Worm (Caenorhabditis elegans) whole organism, young adult: Measurements from ENCODE around the gene cyp-32B1.

ENCODE experiments used
- B0019.2 ChIP-seq: fragments of 200-800 bp; sonication (Bioruptor generic); conservative IDR thresholded peaks from 2 replicates; pipeline ENCODE4 v1.3.6; 2022; ENCODE audit warnings: missing genetic modification reagents, missing genetic modification characterization, missing compliant biosample characterization
- C06A6.2 ChIP-seq: fragments of 200-800 bp; sonication (Bioruptor generic); conservative IDR thresholded peaks from 2 replicates; pipeline ENCODE4 v1.3.6; 2022; ENCODE audit warnings: missing genetic modification characterization, missing compliant biosample characterization
- F23B12.7 ChIP-seq: sonication (generic microtip); optimal IDR thresholded peaks from 2 replicates; lab custom pipeline; 2017; ENCODE audit warnings: missing genetic modification characterization, mild to moderate bottlenecking, missing compliant biosample characterization, antibody characterized with exemption, moderate library complexity; ENCODE audit not compliant: insufficient read depth
- F39B2.1 ChIP-seq: fragments of 200-800 bp; sonication (Bioruptor generic); IDR thresholded peaks from 2 replicates; pipeline ENCODE4 v1.3.6; 2022; ENCODE audit warnings: missing genetic modification reagents, missing genetic modification characterization, missing compliant biosample characterization
- F55B11.4 ChIP-seq: sonication (generic microtip); optimal IDR thresholded peaks from 2 replicates; lab custom pipeline; 2016; ENCODE audit warnings: missing compliant biosample characterization, missing genetic modification characterization, borderline replicate concordance; ENCODE audit not compliant: insufficient read depth
- Y56A3A.18 ChIP-seq: fragments of 200-800 bp; sonication (Bioruptor generic); IDR thresholded peaks from 2 replicates; pipeline ENCODE4 v1.3.6; 2022; ENCODE audit warnings: missing genetic modification reagents, missing genetic modification characterization, missing compliant biosample characterization
- Y79H2A.3 ChIP-seq: fragments of 200-800 bp; sonication (Bioruptor generic); conservative IDR thresholded peaks from 2 replicates; pipeline ENCODE4 v1.3.6; 2022; ENCODE audit warnings: missing genetic modification reagents, missing genetic modification characterization, missing compliant biosample characterization
- aptf-3 ChIP-seq: fragments of 200-800 bp; sonication (Bioruptor generic); IDR thresholded peaks from 2 replicates; pipeline ENCODE4 v1.3.6; 2022; ENCODE audit warnings: missing genetic modification characterization, missing compliant biosample characterization
- atf-7 ChIP-seq: sonication (generic microtip); optimal IDR thresholded peaks from 2 replicates; lab custom pipeline; 2017; ENCODE audit warnings: mild to moderate bottlenecking, missing genetic modification characterization, missing compliant biosample characterization
- attf-5 ChIP-seq: fragments of 200-800 bp; sonication (Bioruptor generic); optimal IDR thresholded peaks from 2 replicates; lab custom pipeline; 2018; ENCODE audit warnings: mild to moderate bottlenecking, missing genetic modification characterization, missing compliant biosample characterization
- bed-1 ChIP-seq: fragments of 200-800 bp; sonication (Bioruptor generic); IDR thresholded peaks from 2 replicates; pipeline ENCODE4 v1.3.6; 2022; ENCODE audit warnings: missing genetic modification reagents, missing genetic modification characterization, missing compliant biosample characterization
- bed-2 ChIP-seq: fragments of 200-800 bp; sonication (Bioruptor generic); IDR thresholded peaks from 2 replicates; pipeline ENCODE4 v1.3.6; 2022; ENCODE audit warnings: missing genetic modification reagents, missing genetic modification characterization, missing compliant biosample characterization
- cebp-1 ChIP-seq, 2 experiments: fragments of 200-800 bp in 1 of 2; sonication (Bioruptor generic) in 1 of 2; sonication (generic microtip) in 1 of 2; IDR thresholded peaks in 1 of 2; optimal IDR thresholded peaks in 1 of 2; 2 replicates each; pipeline versions ENCODE4 v1.3.6 to Lab custom; 2017 to 2022; ENCODE audit warnings: missing compliant biosample characterization in 2 of 2, missing genetic modification characterization in 2 of 2, mild to moderate bottlenecking in 1 of 2, missing genetic modification reagents in 1 of 2, moderate library complexity in 1 of 2
- ceh-100 ChIP-seq: fragments of 200-800 bp; sonication (Bioruptor generic); IDR thresholded peaks from 2 replicates; pipeline ENCODE4 v1.3.6; 2022; ENCODE audit warnings: missing genetic modification reagents, missing genetic modification characterization, missing compliant biosample characterization
- ceh-27 ChIP-seq: fragments of 200-800 bp; sonication (Bioruptor generic); optimal IDR thresholded peaks from 2 replicates; lab custom pipeline; 2018; ENCODE audit warnings: mild to moderate bottlenecking, missing genetic modification characterization, moderate library complexity, missing compliant biosample characterization
- ceh-58 ChIP-seq: fragments of 200-800 bp; sonication (Bioruptor generic); IDR thresholded peaks from 2 replicates; pipeline ENCODE4 v1.3.6; 2022; ENCODE audit warnings: missing genetic modification characterization, missing compliant biosample characterization
- die-1 ChIP-seq: sonication (generic microtip); optimal IDR thresholded peaks from 2 replicates; lab custom pipeline; 2016; ENCODE audit warnings: missing genotype, mild to moderate bottlenecking, missing genetic modification characterization, missing compliant biosample characterization
- dox-1 ChIP-seq: fragments of 200-800 bp; sonication (Bioruptor generic); IDR thresholded peaks from 2 replicates; pipeline ENCODE4 v1.3.6; 2022; ENCODE audit warnings: missing genetic modification reagents, missing genetic modification characterization, missing compliant biosample characterization
- dpff-1 ChIP-seq: sonication (generic microtip); optimal IDR thresholded peaks from 2 replicates; lab custom pipeline; 2017; ENCODE audit warnings: mild to moderate bottlenecking, missing genetic modification characterization, missing compliant biosample characterization
- dpl-1 ChIP-seq: fragments of 150-350 bp; optimal IDR thresholded peaks from 2 replicates; lab custom pipeline; 2014; ENCODE audit warnings: missing biosample characterization, missing genetic modification reagents, missing genetic modification characterization
- gei-17 ChIP-seq: fragments of 200-800 bp; sonication (Bioruptor generic); optimal IDR thresholded peaks from 2 replicates; lab custom pipeline; 2018; ENCODE audit warnings: mild to moderate bottlenecking, missing genetic modification characterization, missing compliant biosample characterization
- hlh-12 ChIP-seq: sonication (generic microtip); optimal IDR thresholded peaks from 2 replicates; lab custom pipeline; 2016; ENCODE audit warnings: missing genetic modification characterization, missing compliant biosample characterization
- hlh-26 ChIP-seq: fragments of 200-800 bp; sonication (Bioruptor generic); conservative IDR thresholded peaks from 2 replicates; pipeline ENCODE4 v1.3.6; 2022; ENCODE audit warnings: missing genetic modification reagents, missing genetic modification characterization, missing compliant biosample characterization
- hmg-1.2 ChIP-seq: fragments of 200-800 bp; sonication (Bioruptor generic); IDR thresholded peaks from 2 replicates; pipeline ENCODE4 v1.3.6; 2022; ENCODE audit warnings: missing genetic modification reagents, missing genetic modification characterization, missing compliant biosample characterization
- let-607 ChIP-seq, 2 experiments: fragments of 200-800 bp in 1 of 2; sonication (Bioruptor generic) in 1 of 2; sonication (generic microtip) in 1 of 2; optimal IDR thresholded peaks; 2 replicates each; lab custom pipeline; 2016 to 2018; ENCODE audit warnings: mild to moderate bottlenecking in 2 of 2, missing compliant biosample characterization in 2 of 2, missing genetic modification characterization in 2 of 2, moderate library complexity in 2 of 2, missing genotype in 1 of 2
- lin-26 ChIP-seq: fragments of 200-800 bp; sonication (Bioruptor generic); IDR thresholded peaks from 2 replicates; pipeline ENCODE4 v1.3.6; 2022; ENCODE audit warnings: missing genetic modification reagents, missing genetic modification characterization, missing compliant biosample characterization
- lin-35 ChIP-seq, 3 experiments: fragments of 150-350 bp in 2 of 3; sonication (generic microtip) in 1 of 3; optimal IDR thresholded peaks; 2 replicates each; lab custom pipeline; 2014 to 2018; ENCODE audit warnings: missing biosample characterization in 3 of 3, missing genetic modification characterization in 3 of 3, missing genetic modification reagents in 3 of 3
- lsy-27 ChIP-seq: sonication (generic microtip); optimal IDR thresholded peaks from 2 replicates; lab custom pipeline; 2017; ENCODE audit warnings: missing genetic modification characterization, mild to moderate bottlenecking, missing compliant biosample characterization, antibody characterized with exemption, missing genotype, borderline replicate concordance; ENCODE audit not compliant: insufficient read depth
- madf-8 ChIP-seq: fragments of 200-800 bp; sonication (Bioruptor generic); conservative IDR thresholded peaks from 2 replicates; pipeline ENCODE4 v1.3.6; 2022; ENCODE audit warnings: missing genetic modification reagents, missing genetic modification characterization, missing compliant biosample characterization
- mcd-1 ChIP-seq: fragments of 200-800 bp; sonication (Bioruptor generic); IDR thresholded peaks from 2 replicates; pipeline ENCODE4 v1.3.6; 2022; ENCODE audit warnings: missing genetic modification reagents, missing genetic modification characterization, missing compliant biosample characterization
- mel-28 ChIP-seq: sonication (generic microtip); optimal IDR thresholded peaks from 2 replicates; lab custom pipeline; 2016; ENCODE audit warnings: borderline replicate concordance, mild to moderate bottlenecking, missing genetic modification characterization, missing compliant biosample characterization
- mxl-1 ChIP-seq: sonication (generic microtip); optimal IDR thresholded peaks from 2 replicates; lab custom pipeline; 2016; ENCODE audit warnings: missing genetic modification characterization, missing compliant biosample characterization
- nhr-80 ChIP-seq: sonication (generic microtip); optimal IDR thresholded peaks from 2 replicates; lab custom pipeline; 2016; ENCODE audit warnings: missing genetic modification characterization, missing compliant biosample characterization
- pha-4 ChIP-seq: fragments of 150-350 bp; sonication (generic microtip); optimal IDR thresholded peaks from 2 replicates; lab custom pipeline; 2014; ENCODE audit warnings: missing biosample characterization, missing genetic modification reagents, missing genetic modification characterization
- rcor-1 ChIP-seq: fragments of 200-800 bp; sonication (Bioruptor generic); IDR thresholded peaks from 2 replicates; pipeline ENCODE4 v1.3.6; 2022; ENCODE audit warnings: missing genetic modification reagents, missing genetic modification characterization, missing compliant biosample characterization
- repo-1 ChIP-seq: sonication (generic microtip); optimal IDR thresholded peaks from 2 replicates; lab custom pipeline; 2017; ENCODE audit warnings: mild to moderate bottlenecking, missing genetic modification characterization, missing compliant biosample characterization
- somi-1 ChIP-seq: fragments of 200-800 bp; sonication (Bioruptor generic); optimal IDR thresholded peaks from 2 replicates; lab custom pipeline; 2018; ENCODE audit warnings: mild to moderate bottlenecking, missing genetic modification characterization, missing compliant biosample characterization
- unc-62 ChIP-seq: fragments of 150-350 bp; optimal IDR thresholded peaks from 2 replicates; lab custom pipeline; 2014; ENCODE audit warnings: missing biosample characterization, missing genetic modification reagents, missing genetic modification characterization
- zim-3 ChIP-seq: sonication (generic microtip); optimal IDR thresholded peaks from 2 replicates; lab custom pipeline; 2017; ENCODE audit warnings: mild to moderate bottlenecking, missing genetic modification characterization, moderate library complexity, missing compliant biosample characterization
- ztf-26 ChIP-seq: sonication (generic microtip); optimal IDR thresholded peaks from 2 replicates; lab custom pipeline; 2017; ENCODE audit warnings: missing genetic modification characterization, missing compliant biosample characterization
- ztf-6 ChIP-seq: fragments of 200-800 bp; sonication (Bioruptor generic); IDR thresholded peaks from 2 replicates; pipeline ENCODE4 v1.3.6; 2022; ENCODE audit warnings: missing genetic modification reagents, missing genetic modification characterization, missing compliant biosample characterization

Gene cyp-32B1

ce11 chrV:2201240-2201639 lies at the start of gene cyp-32B1:
Gene cyp-32B1 (minus strand): TSS chrV:2201415.
- TF ChIP-seq bed-2 (no peak), lin-35 (GFP tag; optimal IDR thresholded peaks at IDR 0.05; lab: Kevin White, UChicago) (no peak), nhr-80 (peak; percentile 24)

ce11 chrV:2250126-2250590 lies 48.9 kb upstream of the cyp-32B1 start, which contains the start of gene cyp-33C7:
Gene cyp-33C7 (plus strand): TSS chrV:2250540.
- TF ChIP-seq somi-1 (GFP tag; lab: Kevin White, UChicago) (no peak), ztf-6 (GFP tag; lab: Robert Waterston, UW) (no peak), unc-62 (GFP tag; lab: Kevin White, UChicago) (peak; percentile 28), bed-2 (no peak), rcor-1 (GFP tag; lab: Robert Waterston, UW) (no peak), ceh-27 (GFP tag; lab: Kevin White, UChicago) (no peak), dpff-1 (tag; lab: Kevin White, UChicago) (no peak), dpl-1 (GFP tag; lab: Kevin White, UChicago) (no peak), lin-35 (GFP tag; optimal IDR thresholded peaks at IDR 0.05; lab: Kevin White, UChicago) (no peak), aptf-3 (GFP tag; lab: Robert Waterston, UW) (no peak), hlh-26 (GFP tag; lab: Robert Waterston, UW) (no peak), let-607 (tag; optimal IDR thresholded peaks at IDR 0.05; lab: Kevin White, UChicago) (no peak), attf-5 (GFP tag; lab: Kevin White, UChicago) (peak; percentile 56), B0019.2 (no peak), ztf-26 (no peak), cebp-1 (GFP tag; IDR thresholded peaks at IDR 0.05; lab: Robert Waterston, UW) (peak; percentile 95), cebp-1 (tag; optimal IDR thresholded peaks at IDR 0.05; lab: Kevin White, UChicago) (peak; percentile 96), atf-7 (tag; lab: Kevin White, UChicago) (no peak), dox-1 (GFP tag; lab: Robert Waterston, UW) (0 out of 2 replicates have a peak, but pooled peaks have one; percentile 46), madf-8 (GFP tag; lab: Robert Waterston, UW) (no peak), F23B12.7 (tag; lab: Kevin White, UChicago) (peak; percentile 9), bed-1 (no peak), mxl-1 (tag; lab: Kevin White, UChicago) (no peak), C06A6.2 (GFP tag; lab: Robert Waterston, UW) (no peak), zim-3 (no peak), repo-1 (tag; lab: Kevin White, UChicago) (no peak), Y56A3A.18 (no peak), nhr-80 (peak; percentile 85), die-1 (tag; lab: Kevin White, UChicago) (no peak), mcd-1 (GFP tag; lab: Robert Waterston, UW) (0 out of 2 replicates have a peak, but pooled peaks have one; percentile 11), hlh-12 (no peak), ceh-58 (no peak), mel-28 (tag; lab: Kevin White, UChicago) (no peak), hmg-1.2 (peak; percentile 18; the same call in 1 of the 2 replicates), lsy-27 (tag; lab: Kevin White, UChicago) (no peak), F39B2.1 (GFP tag; lab: Robert Waterston, UW) (no peak), F55B11.4 (no peak), ceh-100 (GFP tag; lab: Robert Waterston, UW) (no peak), gei-17 (GFP tag; lab: Kevin White, UChicago) (no peak), lin-26 (no peak), Y79H2A.3 (GFP tag; lab: Robert Waterston, UW) (no peak), pha-4 (peak; percentile 62)
